Worm (Caenorhabditis elegans) whole organism, L4 larva: Measurements from ENCODE around the gene C42D4.19.

Experiments
- ZK546.5 ChIP-seq, 2 experiments: sonication (generic microtip); optimal IDR thresholded peaks; 2 replicates each; lab custom pipeline; 2017; ENCODE audit warnings: missing biosample characterization in 2 of 2, missing genetic modification characterization in 2 of 2
- aly-2 ChIP-seq: sonication (generic microtip); optimal IDR thresholded peaks from 2 replicates; lab custom pipeline; 2018; ENCODE audit warnings: missing biosample characterization, missing genetic modification characterization
- ama-1 ChIP-seq: fragments of 150-350 bp; optimal IDR thresholded peaks from 2 replicates; lab custom pipeline; 2014; ENCODE audit warnings: inconsistent platforms, mixed read lengths
- ceh-28 ChIP-seq: fragments of 150-350 bp; optimal IDR thresholded peaks from 2 replicates; lab custom pipeline; 2014; ENCODE audit warnings: missing biosample characterization, missing genetic modification reagents, missing genetic modification characterization
- dmd-8 ChIP-seq: fragments of 200-800 bp; sonication (Bioruptor generic); IDR thresholded peaks from 2 replicates; pipeline ENCODE4 v1.3.6; 2022; ENCODE audit warnings: missing genetic modification characterization, missing compliant biosample characterization
- dmd-9 ChIP-seq: fragments of 200-800 bp; sonication (Bioruptor generic); IDR thresholded peaks from 2 replicates; pipeline ENCODE4 v1.3.6; 2022; ENCODE audit warnings: missing genetic modification reagents, missing genetic modification characterization, missing compliant biosample characterization
- duxl-1 ChIP-seq: sonication (generic microtip); optimal IDR thresholded peaks from 2 replicates; lab custom pipeline; 2016; ENCODE audit warnings: mild to moderate bottlenecking, missing genetic modification characterization, moderate library complexity, missing compliant biosample characterization; ENCODE audit not compliant: poor library complexity
- mdl-1 ChIP-seq, 2 experiments: fragments of 150-350 bp in 1 of 2; sonication (generic microtip) in 1 of 2; optimal IDR thresholded peaks; 2 replicates each; lab custom pipeline; 2014 to 2017; ENCODE audit warnings: missing biosample characterization in 2 of 2, missing genetic modification characterization in 2 of 2
- nhr-28 ChIP-seq: fragments of 150-350 bp; optimal IDR thresholded peaks from 2 replicates; lab custom pipeline; 2014; ENCODE audit warnings: missing biosample characterization, missing genetic modification characterization
- nhr-6 ChIP-seq: fragments of 150-350 bp; optimal IDR thresholded peaks from 2 replicates; lab custom pipeline; 2014; ENCODE audit warnings: missing biosample characterization, missing genetic modification characterization
- tag-97 ChIP-seq: fragments of 200-800 bp; sonication (Bioruptor generic); IDR thresholded peaks from 2 replicates; pipeline ENCODE4 v1.3.6; 2022; ENCODE audit warnings: missing genetic modification characterization, missing compliant biosample characterization
- unc-130 ChIP-seq: sonication (generic microtip); optimal IDR thresholded peaks from 2 replicates; lab custom pipeline; 2016; ENCODE audit warnings: missing genetic modification reagents, missing genetic modification characterization, missing compliant biosample characterization
- vab-7 ChIP-seq: fragments of 200-800 bp; sonication (Bioruptor generic); IDR thresholded peaks from 2 replicates; pipeline ENCODE4 v1.3.6; 2022; ENCODE audit warnings: missing genetic modification reagents, missing genetic modification characterization, missing compliant biosample characterization
- zfp-2 ChIP-seq: sonication (generic microtip); optimal IDR thresholded peaks from 2 replicates; lab custom pipeline; 2016; ENCODE audit warnings: mild to moderate bottlenecking, missing genetic modification characterization, missing compliant biosample characterization

DNA sequence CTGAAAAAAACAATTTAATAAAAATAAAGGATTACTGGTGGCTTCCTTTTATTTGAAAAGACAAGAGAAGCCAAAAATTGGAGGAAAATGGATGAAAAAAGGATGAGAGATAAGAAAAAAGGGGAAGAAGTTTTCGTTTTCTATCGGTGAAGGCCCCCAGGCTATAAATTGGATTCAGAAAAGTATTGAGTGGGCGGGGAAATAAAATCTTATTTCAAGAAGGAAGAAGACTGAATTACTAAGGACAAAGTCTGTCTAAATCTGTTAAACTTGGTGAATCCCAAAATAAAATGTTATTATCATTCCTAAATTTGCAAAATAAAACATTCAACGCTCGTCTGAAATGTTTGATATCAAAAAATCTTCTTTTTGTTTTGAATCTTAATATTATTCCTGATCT lies 46.6 kb downstream of the C42D4.19 start:
- no peak for TF ChIP-seq ama-1 (lab: Kevin White, UChicago)
- TF ChIP-seq vab-7 (GFP tag; lab: Robert Waterston, UW): no peak
- TF ChIP-seq nhr-28 (tag; lab: Kevin White, UChicago): no peak
- TF ChIP-seq dmd-8 (GFP tag; lab: Robert Waterston, UW): no peak
- no peak for TF ChIP-seq tag-97 (GFP tag; lab: Robert Waterston, UW)
- no peak for TF ChIP-seq aly-2
- no peak for TF ChIP-seq ceh-28 (tag; lab: Kevin White, UChicago)
- no peak for TF ChIP-seq zfp-2 (tag; lab: Kevin White, UChicago)
- no peak for TF ChIP-seq mdl-1 (tag; optimal IDR thresholded peaks at IDR 0.05; lab: Kevin White, UChicago)
- TF ChIP-seq unc-130 (GFP tag; lab: Kevin White, UChicago): no peak
- TF ChIP-seq nhr-6 (tag; lab: Kevin White, UChicago): no peak
- no peak for TF ChIP-seq ZK546.5 (tag; optimal IDR thresholded peaks at IDR 0.05; lab: Kevin White, UChicago)
- no peak for TF ChIP-seq dmd-9 (GFP tag; lab: Robert Waterston, UW)
- TF ChIP-seq duxl-1: no peak
